Worm (Caenorhabditis elegans): ENCODE data around the gene Y45F10A.7.

Gene Y45F10A.7

ce11 chrIV:13492271-13492670 is at the start of gene Y45F10A.7:
Y45F10A.7 (plus strand) TSS chrIV:13492571.
- TF ChIP-seq ceh-16 (tag; optimal IDR thresholded peaks at IDR 0.05) (no peak), elt-1 (tag; optimal IDR thresholded peaks at IDR 0.05) (no peak), lin-39 (tag; optimal IDR thresholded peaks at IDR 0.05) (no peak), zag-1 (tag; optimal IDR thresholded peaks at IDR 0.05) (no peak), fkh-10 (GFP tag; optimal IDR thresholded peaks at IDR 0.05) (no peak), egl-27 (tag; optimal IDR thresholded peaks at IDR 0.05) (no peak), eor-1 (tag; optimal IDR thresholded peaks at IDR 0.05) (no peak), nhr-11 (tag; optimal IDR thresholded peaks at IDR 0.05) (no peak), mml-1 (tag; optimal IDR thresholded peaks at IDR 0.05) (no peak), fos-1 (tag; optimal IDR thresholded peaks at IDR 0.05) (no peak), daf-12 (tag; optimal IDR thresholded peaks at IDR 0.05) (no peak), ama-1 (optimal IDR thresholded peaks at IDR 0.05) (no peak), lin-15B (tag; optimal IDR thresholded peaks at IDR 0.05) (no peak), skn-1 (tag; optimal IDR thresholded peaks at IDR 0.05) (no peak), pha-4 (tag; optimal IDR thresholded peaks at IDR 0.05) (no peak), nhr-76 (tag; optimal IDR thresholded peaks at IDR 0.05) (no peak), snpc-4 (tag; optimal IDR thresholded peaks at IDR 0.05) (no peak)

ce11 chrIV:13445275-13445674 is 47.1 kb upstream of the Y45F10A.7 start, which contains the start of gene mam-3:
mam-3 (minus strand) TSS chrIV:13445375.
- TF ChIP-seq pha-4 (tag; optimal IDR thresholded peaks at IDR 0.05) (no peak), nhr-25 (tag; optimal IDR thresholded peaks at IDR 0.05) (no peak), sea-2 (GFP tag; optimal IDR thresholded peaks at IDR 0.05) (no peak), daf-12 (tag; optimal IDR thresholded peaks at IDR 0.05) (no peak), pqm-1 (tag; optimal IDR thresholded peaks at IDR 0.05) (no peak), R02D3.7 (tag; optimal IDR thresholded peaks at IDR 0.05) (no peak), nfya-1 (tag; optimal IDR thresholded peaks at IDR 0.05; ENCODE audit: insufficient read depth) (no peak), nhr-12 (tag; optimal IDR thresholded peaks at IDR 0.05) (no peak)

- TF ChIP-seq nhr-11 (tag; optimal IDR thresholded peaks at IDR 0.05) (no peak), sea-2 (GFP tag; optimal IDR thresholded peaks at IDR 0.05) (no peak)
Measured at ce11 chrIV:13450740-13451139, 41.6 kb upstream of the Y45F10A.7 start.

- TF ChIP-seq lin-15B (tag; optimal IDR thresholded peaks at IDR 0.05) (peak; percentile 60), nhr-237 (tag; optimal IDR thresholded peaks at IDR 0.05) (no peak), mml-1 (tag; optimal IDR thresholded peaks at IDR 0.05) (no peak), fkh-2 (tag; optimal IDR thresholded peaks at IDR 0.05) (no peak), ceh-28 (tag; optimal IDR thresholded peaks at IDR 0.05) (no peak), lin-39 (tag; optimal IDR thresholded peaks at IDR 0.05) (no peak), ama-1 (optimal IDR thresholded peaks at IDR 0.05) (no peak), hmg-11 (tag; optimal IDR thresholded peaks at IDR 0.05) (no peak), skn-1 (tag; optimal IDR thresholded peaks at IDR 0.05) (no peak), fos-1 (tag; optimal IDR thresholded peaks at IDR 0.05) (no peak), egl-5 (tag; optimal IDR thresholded peaks at IDR 0.05) (no peak), nhr-67 (tag; optimal IDR thresholded peaks at IDR 0.05) (no peak), fkh-10 (GFP tag; optimal IDR thresholded peaks at IDR 0.05) (no peak), unc-39 (tag; optimal IDR thresholded peaks at IDR 0.05) (no peak), nhr-23 (tag; optimal IDR thresholded peaks at IDR 0.05) (peak; percentile 1), elt-3 (tag; optimal IDR thresholded peaks at IDR 0.05) (no peak), ceh-82 (tag; optimal IDR thresholded peaks at IDR 0.05) (no peak), jun-1 (tag; optimal IDR thresholded peaks at IDR 0.05) (no peak), ztf-4 (tag; optimal IDR thresholded peaks at IDR 0.05) (no peak), lsy-12 (tag; optimal IDR thresholded peaks at IDR 0.05) (no peak), R02D3.7 (tag; optimal IDR thresholded peaks at IDR 0.05) (no peak), sea-2 (GFP tag; optimal IDR thresholded peaks at IDR 0.05) (no peak), nhr-76 (tag; optimal IDR thresholded peaks at IDR 0.05) (no peak), snpc-4 (tag; optimal IDR thresholded peaks at IDR 0.05) (no peak), pha-4 (tag; optimal IDR thresholded peaks at IDR 0.05) (peak; percentile 46), nfya-1 (tag; optimal IDR thresholded peaks at IDR 0.05; ENCODE audit: insufficient read depth) (peak; percentile 37), tbx-2 (tag; optimal IDR thresholded peaks at IDR 0.05) (no peak)
Measured at ce11 chrIV:13453509-13453908, 38.9 kb upstream of the Y45F10A.7 start.

All from whole organism, L3 larva.